Worm (Caenorhabditis elegans) whole organism, late embryonic: ENCODE results near the gene bed-1.
"Not testable (repeated sequence)": the region's sequence is repeated elsewhere in the genome, so short reads cannot be mapped to it uniquely, and the experiment has no call there.

Experiments used
- ama-1 ChIP-seq: fragments of 150-350 bp; optimal IDR thresholded peaks from 2 replicates; lab custom pipeline; 2014
- dve-1 ChIP-seq: sonication (generic microtip); optimal IDR thresholded peaks from 2 replicates; lab custom pipeline; 2017; ENCODE audit warnings: antibody characterized with exemption, mild to moderate bottlenecking, missing genetic modification characterization, missing compliant biosample characterization
- lim-6 ChIP-seq: sonication (generic microtip); optimal IDR thresholded peaks from 2 replicates; lab custom pipeline; 2016; ENCODE audit warnings: missing genetic modification characterization, missing compliant biosample characterization
- nfya-1 ChIP-seq: sonication (generic microtip); optimal IDR thresholded peaks from 2 replicates; lab custom pipeline; 2017; ENCODE audit warnings: missing genetic modification characterization, mild to moderate bottlenecking, missing compliant biosample characterization, antibody characterized with exemption, moderate library complexity
- pha-2 ChIP-seq: sonication (generic microtip); optimal IDR thresholded peaks from 2 replicates; lab custom pipeline; 2017; ENCODE audit warnings: mild to moderate bottlenecking, missing genetic modification characterization, missing compliant biosample characterization
- pqm-1 ChIP-seq: sonication (generic microtip); optimal IDR thresholded peaks from 2 replicates; lab custom pipeline; 2016; ENCODE audit warnings: missing genetic modification characterization, missing compliant biosample characterization
- rnt-1 ChIP-seq: sonication (generic microtip); optimal IDR thresholded peaks from 2 replicates; lab custom pipeline; 2016; ENCODE audit warnings: missing genetic modification characterization, missing compliant biosample characterization
- tbx-2 ChIP-seq: sonication (generic microtip); optimal IDR thresholded peaks from 2 replicates; lab custom pipeline; 2016; ENCODE audit warnings: missing genetic modification characterization, missing compliant biosample characterization
- unc-55 ChIP-seq: sonication (generic microtip); optimal IDR thresholded peaks from 2 replicates; lab custom pipeline; 2017; ENCODE audit warnings: missing biosample characterization, missing genetic modification reagents, missing genetic modification characterization

DNA sequence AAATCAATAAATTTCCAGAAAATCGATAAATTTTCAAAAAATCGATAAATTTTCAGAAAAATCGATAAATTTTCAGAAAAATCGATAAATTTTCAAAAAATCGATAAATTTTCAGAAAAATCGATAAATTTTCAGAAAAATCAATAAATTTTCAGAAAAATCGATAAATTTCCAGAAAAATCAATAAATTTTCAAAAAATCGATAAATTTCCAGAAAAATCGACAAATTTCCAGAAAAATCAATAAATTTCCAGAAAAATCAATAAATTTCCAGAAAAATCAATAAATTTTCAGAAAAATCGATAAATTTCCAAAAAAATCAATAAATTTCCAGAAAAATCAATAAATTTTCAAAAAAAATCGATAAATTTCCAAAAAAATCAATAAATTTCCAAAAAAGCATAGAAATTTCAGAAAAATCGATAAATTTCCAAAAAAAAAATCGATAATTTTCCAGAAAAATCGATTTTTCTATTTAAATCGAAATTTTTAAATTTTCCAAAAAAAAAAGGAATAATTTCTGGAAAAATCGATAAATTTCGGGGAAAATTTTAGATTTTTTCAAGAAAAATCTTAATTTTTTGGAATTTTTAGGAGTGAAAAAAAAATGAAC is 23.0 kb downstream of the bed-1 start, which contains the start of gene zhp-4:
- TF ChIP-seq rnt-1 (tag; lab: Kevin White, UChicago); pqm-1 (tag; lab: Kevin White, UChicago); pha-2 (tag; lab: Kevin White, UChicago); dve-1 (tag; lab: Kevin White, UChicago); tbx-2 (tag; lab: Kevin White, UChicago); ama-1 (lab: Kevin White, UChicago); nfya-1 (tag; lab: Kevin White, UChicago); unc-55 (GFP tag; lab: Kevin White, UChicago); lim-6: not testable (repeated sequence)
